Worm (Caenorhabditis elegans) whole organism, L3 larva: Measurements from ENCODE around the gene pdzd-8.
A peak's percentile ranks its signal among the peaks of the same experiment; 100 is the strongest.

Experiments
- aly-2 ChIP-seq: fragments of 150-350 bp; optimal IDR thresholded peaks from 2 replicates; lab custom pipeline; 2014; ENCODE audit warnings: missing biosample characterization, missing genetic modification characterization
- ama-1 ChIP-seq: fragments of 150-350 bp; optimal IDR thresholded peaks from 2 replicates; lab custom pipeline; 2018
- ceh-16 ChIP-seq: sonication (generic microtip); optimal IDR thresholded peaks from 2 replicates; lab custom pipeline; 2017; ENCODE audit warnings: missing biosample characterization, missing genetic modification characterization
- ceh-28 ChIP-seq: fragments of 150-350 bp; optimal IDR thresholded peaks from 2 replicates; lab custom pipeline; 2014; ENCODE audit warnings: missing biosample characterization, missing genetic modification reagents, missing genetic modification characterization
- ceh-82 ChIP-seq: fragments of 150-350 bp; optimal IDR thresholded peaks from 2 replicates; lab custom pipeline; 2014; ENCODE audit warnings: missing biosample characterization, missing genetic modification characterization
- daf-12 ChIP-seq: fragments of 150-350 bp; optimal IDR thresholded peaks from 2 replicates; lab custom pipeline; 2014; ENCODE audit warnings: missing biosample characterization, missing genetic modification reagents, missing genetic modification characterization
- egl-27 ChIP-seq: sonication (generic microtip); optimal IDR thresholded peaks from 4 replicates; lab custom pipeline; 2017; ENCODE audit warnings: missing biosample characterization, missing genetic modification reagents, missing genetic modification characterization
- elt-2 ChIP-seq: sonication (generic microtip); optimal IDR thresholded peaks from 2 replicates; lab custom pipeline; 2016; ENCODE audit warnings: missing genetic modification reagents, mild to moderate bottlenecking, missing genetic modification characterization, missing compliant biosample characterization
- eor-1 ChIP-seq, 2 experiments: fragments of 150-350 bp; optimal IDR thresholded peaks; 2 replicates each; lab custom pipeline; 2014 to 2018; ENCODE audit warnings: missing biosample characterization in 2 of 2, missing genetic modification characterization in 2 of 2
- fkh-2 ChIP-seq: fragments of 150-350 bp; optimal IDR thresholded peaks from 2 replicates; lab custom pipeline; 2014; ENCODE audit warnings: missing biosample characterization, missing genetic modification reagents, missing genetic modification characterization
- fos-1 ChIP-seq: fragments of 150-350 bp; optimal IDR thresholded peaks from 2 replicates; lab custom pipeline; 2014; ENCODE audit warnings: missing biosample characterization, missing genetic modification characterization
- jun-1 ChIP-seq: fragments of 150-350 bp; optimal IDR thresholded peaks from 2 replicates; lab custom pipeline; 2014; ENCODE audit warnings: missing biosample characterization, missing genetic modification reagents, missing genetic modification characterization
- lin-15B ChIP-seq: fragments of 150-350 bp; optimal IDR thresholded peaks from 2 replicates; lab custom pipeline; 2014; ENCODE audit warnings: missing biosample characterization, missing genetic modification characterization
- lin-39 ChIP-seq: fragments of 150-350 bp; optimal IDR thresholded peaks from 2 replicates; lab custom pipeline; 2018; ENCODE audit warnings: missing biosample characterization, missing genetic modification reagents, missing genetic modification characterization
- lsy-12 ChIP-seq: sonication (generic microtip); optimal IDR thresholded peaks from 2 replicates; lab custom pipeline; 2016; ENCODE audit warnings: mild to moderate bottlenecking, missing genetic modification characterization, missing compliant biosample characterization
- mdl-1 ChIP-seq: fragments of 150-350 bp; optimal IDR thresholded peaks from 2 replicates; lab custom pipeline; 2014; ENCODE audit warnings: missing biosample characterization, missing genetic modification characterization
- mml-1 ChIP-seq: fragments of 150-350 bp; sonication (generic microtip); optimal IDR thresholded peaks from 3 replicates; lab custom pipeline; 2014; ENCODE audit warnings: missing biosample characterization, missing genetic modification characterization
- nfya-1 ChIP-seq: sonication (generic microtip); optimal IDR thresholded peaks from 2 replicates; lab custom pipeline; 2017; ENCODE audit warnings: missing genetic modification characterization, mild to moderate bottlenecking, missing compliant biosample characterization, antibody characterized with exemption, moderate library complexity; ENCODE audit not compliant: insufficient read depth
- nhr-11 ChIP-seq: fragments of 150-350 bp; optimal IDR thresholded peaks from 2 replicates; lab custom pipeline; 2014; ENCODE audit warnings: missing biosample characterization, missing genetic modification characterization
- nhr-12 ChIP-seq: fragments of 150-350 bp; optimal IDR thresholded peaks from 2 replicates; lab custom pipeline; 2014; ENCODE audit warnings: missing biosample characterization, missing genetic modification characterization
- nhr-23 ChIP-seq: fragments of 150-350 bp; optimal IDR thresholded peaks from 2 replicates; lab custom pipeline; 2014; ENCODE audit warnings: missing biosample characterization, missing genetic modification reagents, missing genetic modification characterization
- nhr-237 ChIP-seq: fragments of 150-350 bp; optimal IDR thresholded peaks from 2 replicates; lab custom pipeline; 2014; ENCODE audit warnings: missing biosample characterization, missing genetic modification characterization
- nhr-25 ChIP-seq: sonication (generic microtip); optimal IDR thresholded peaks from 2 replicates; lab custom pipeline; 2017; ENCODE audit warnings: missing biosample characterization, missing genetic modification characterization
- nhr-28 ChIP-seq: fragments of 150-350 bp; optimal IDR thresholded peaks from 2 replicates; lab custom pipeline; 2014; ENCODE audit warnings: missing biosample characterization, missing genetic modification characterization
- nhr-43 ChIP-seq: sonication (generic microtip); optimal IDR thresholded peaks from 2 replicates; lab custom pipeline; 2016; ENCODE audit warnings: mild to moderate bottlenecking, missing genetic modification characterization, missing compliant biosample characterization; ENCODE audit not compliant: poor library complexity, severe bottlenecking
- nhr-67 ChIP-seq: fragments of 150-350 bp; optimal IDR thresholded peaks from 2 replicates; lab custom pipeline; 2014; ENCODE audit warnings: missing biosample characterization, missing genetic modification characterization
- nhr-76 ChIP-seq: fragments of 150-350 bp; sonication (generic microtip); optimal IDR thresholded peaks from 5 replicates; lab custom pipeline; 2014; ENCODE audit warnings: missing biosample characterization, missing genetic modification characterization
- nhr-77 ChIP-seq: fragments of 150-350 bp; optimal IDR thresholded peaks from 2 replicates; lab custom pipeline; 2014; ENCODE audit warnings: missing biosample characterization, missing genetic modification characterization
- pha-4 ChIP-seq: fragments of 150-350 bp; optimal IDR thresholded peaks from 2 replicates; lab custom pipeline; 2014; ENCODE audit warnings: missing biosample characterization, missing genetic modification reagents, missing genetic modification characterization
- pqm-1 ChIP-seq: fragments of 150-350 bp; optimal IDR thresholded peaks from 2 replicates; lab custom pipeline; 2017; ENCODE audit warnings: missing biosample characterization, missing genetic modification characterization, inconsistent platforms
- skn-1 ChIP-seq: fragments of 150-350 bp; optimal IDR thresholded peaks from 2 replicates; lab custom pipeline; 2014; ENCODE audit warnings: missing biosample characterization, missing genetic modification characterization
- tbx-2 ChIP-seq: sonication (generic microtip); optimal IDR thresholded peaks from 2 replicates; lab custom pipeline; 2016; ENCODE audit warnings: mild to moderate bottlenecking, missing genetic modification characterization, missing compliant biosample characterization
- unc-39 ChIP-seq: sonication (generic microtip); optimal IDR thresholded peaks from 4 replicates; lab custom pipeline; 2017; ENCODE audit warnings: missing biosample characterization, missing genetic modification characterization
- zag-1 ChIP-seq: fragments of 150-350 bp; optimal IDR thresholded peaks from 2 replicates; lab custom pipeline; 2014; ENCODE audit warnings: missing biosample characterization, missing genetic modification characterization
- ztf-11 ChIP-seq: fragments of 150-350 bp; optimal IDR thresholded peaks from 2 replicates; lab custom pipeline; 2014; ENCODE audit warnings: missing biosample characterization, missing genetic modification characterization
- ztf-4 ChIP-seq: fragments of 150-350 bp; optimal IDR thresholded peaks from 2 replicates; lab custom pipeline; 2014; ENCODE audit warnings: missing biosample characterization, missing genetic modification characterization

The pdzd-8 gene

DNA sequence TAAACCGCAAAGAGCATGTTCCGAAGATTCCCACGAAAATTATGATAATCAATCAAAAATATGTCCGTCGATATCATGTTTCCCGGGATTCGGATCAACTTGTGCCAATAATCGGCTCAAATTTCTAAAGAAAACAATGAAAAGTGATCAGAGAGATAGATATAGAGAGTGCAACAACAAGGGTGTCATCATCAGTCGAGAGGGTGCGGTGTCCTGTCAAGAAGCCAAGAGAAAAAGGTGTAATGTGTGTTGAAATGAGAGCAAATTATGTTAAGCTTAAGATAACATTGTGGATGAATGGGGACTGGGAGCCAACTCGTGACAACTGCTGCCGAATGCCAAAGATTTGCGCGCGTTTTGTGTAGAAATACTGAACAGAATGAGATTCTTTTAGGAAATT is 32.6 kb downstream of the pdzd-8 start:
- TF ChIP-seq lsy-12 (tag; lab: Kevin White, UChicago) (no peak), ztf-11 (tag; lab: Kevin White, UChicago) (no peak), lin-15B (tag; lab: Kevin White, UChicago) (no peak), pha-4 (tag; lab: Kevin White, UChicago) (no peak), ztf-4 (no peak), nfya-1 (tag; lab: Kevin White, UChicago) (no peak), skn-1 (tag; lab: Kevin White, UChicago) (no peak), nhr-67 (tag; lab: Kevin White, UChicago) (no peak), nhr-76 (no peak), pqm-1 (tag; lab: Kevin White, UChicago) (no peak), nhr-12 (tag; lab: Kevin White, UChicago) (no peak), ama-1 (no peak), nhr-28 (tag; lab: Kevin White, UChicago) (no peak)

DNA sequence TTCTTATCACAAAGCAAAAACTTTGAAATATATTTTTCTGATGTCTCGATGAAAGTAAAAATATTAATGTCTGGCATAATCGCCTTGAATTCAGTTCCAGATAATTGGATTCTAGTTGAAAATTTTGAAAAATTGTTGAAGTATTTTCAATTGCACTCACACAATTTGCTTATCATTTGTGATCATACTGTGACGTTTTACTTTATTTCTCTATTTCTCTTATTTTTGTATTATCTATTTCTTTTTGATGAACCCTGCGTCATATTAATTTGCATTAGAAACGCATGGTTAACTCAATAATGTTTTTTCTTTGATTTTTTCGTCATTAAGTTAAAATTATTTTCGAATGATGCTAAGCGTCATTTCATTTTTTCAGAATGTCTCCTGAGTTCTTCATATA is 34.9 kb downstream of the pdzd-8 start, which contains the start of gene C53D6.11:
Gene C53D6.11 (plus strand): TSS at position 328 of the 400 bp plus-strand sequence.
- TF ChIP-seq elt-2 (tag; lab: Kevin White, UChicago) (peak; percentile 67), nhr-77 (tag; lab: Kevin White, UChicago) (no peak), daf-12 (tag; lab: Kevin White, UChicago) (no peak), pha-4 (tag; lab: Kevin White, UChicago) (peak; percentile 30), mdl-1 (tag; lab: Kevin White, UChicago) (no peak), nhr-67 (tag; lab: Kevin White, UChicago) (no peak), pqm-1 (tag; lab: Kevin White, UChicago) (peak; percentile 13), jun-1 (no peak), nhr-43 (no peak), nhr-11 (no peak), lin-39 (tag; lab: Kevin White, UChicago) (no peak), fkh-2 (tag; lab: Kevin White, UChicago) (no peak), ztf-4 (no peak), lin-15B (tag; lab: Kevin White, UChicago) (no peak), mml-1 (tag; lab: Kevin White, UChicago) (no peak), ztf-11 (tag; lab: Kevin White, UChicago) (no peak), egl-27 (no peak), nhr-12 (tag; lab: Kevin White, UChicago) (no peak), nhr-25 (tag; lab: Kevin White, UChicago) (no peak), nhr-237 (tag; lab: Kevin White, UChicago) (no peak), nhr-28 (tag; lab: Kevin White, UChicago) (no peak), ceh-16 (tag; lab: Kevin White, UChicago) (no peak)

DNA sequence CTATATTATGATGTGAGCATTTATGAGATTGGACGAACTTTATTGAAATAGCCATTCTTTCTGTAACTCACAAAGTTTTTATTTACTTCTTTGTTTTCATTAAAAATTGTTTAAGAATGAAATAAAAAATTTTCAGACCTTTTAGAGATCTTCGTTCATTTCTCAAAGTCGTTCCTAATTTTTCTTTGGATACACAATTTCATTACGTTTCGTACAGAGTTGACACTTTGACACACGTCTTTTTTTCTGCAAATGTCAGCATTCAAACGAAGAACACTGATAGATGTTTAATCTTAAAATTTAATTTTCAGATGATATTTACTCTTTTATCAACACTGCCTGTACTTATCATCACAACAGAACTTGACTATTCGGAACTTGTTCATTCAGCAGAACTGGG is 41.2 kb downstream of the pdzd-8 start, which contains the start of gene acc-2:
Gene acc-2 (plus strand): TSS at position 301 of the 400 bp plus-strand sequence.
- TF ChIP-seq unc-39 (tag; lab: Kevin White, UChicago) = no peak
- TF ChIP-seq nhr-67 (tag; lab: Kevin White, UChicago) = no peak
- TF ChIP-seq nhr-12 (tag; lab: Kevin White, UChicago) = no peak
- no peak for TF ChIP-seq nhr-25 (tag; lab: Kevin White, UChicago)
- TF ChIP-seq nhr-76 = no peak
- no peak for TF ChIP-seq aly-2 (tag; lab: Kevin White, UChicago)
- no peak for TF ChIP-seq mml-1 (tag; lab: Kevin White, UChicago)
- no peak for TF ChIP-seq tbx-2 (tag; lab: Kevin White, UChicago)
- TF ChIP-seq egl-27 = no peak
- no peak for TF ChIP-seq ceh-28
- TF ChIP-seq eor-1 (tag; optimal IDR thresholded peaks at IDR 0.05; lab: Kevin White, UChicago) = no peak
- TF ChIP-seq daf-12 (tag; lab: Kevin White, UChicago) = no peak
- TF ChIP-seq pqm-1 (tag; lab: Kevin White, UChicago) = no peak
- no peak for TF ChIP-seq nfya-1 (tag; lab: Kevin White, UChicago)
- no peak for TF ChIP-seq nhr-28 (tag; lab: Kevin White, UChicago)
- TF ChIP-seq fkh-2 (tag; lab: Kevin White, UChicago) = no peak
- no peak for TF ChIP-seq zag-1
- no peak for TF ChIP-seq ama-1
- TF ChIP-seq nhr-23 = no peak
- TF ChIP-seq, all 47 proteins: peak for 0

DNA sequence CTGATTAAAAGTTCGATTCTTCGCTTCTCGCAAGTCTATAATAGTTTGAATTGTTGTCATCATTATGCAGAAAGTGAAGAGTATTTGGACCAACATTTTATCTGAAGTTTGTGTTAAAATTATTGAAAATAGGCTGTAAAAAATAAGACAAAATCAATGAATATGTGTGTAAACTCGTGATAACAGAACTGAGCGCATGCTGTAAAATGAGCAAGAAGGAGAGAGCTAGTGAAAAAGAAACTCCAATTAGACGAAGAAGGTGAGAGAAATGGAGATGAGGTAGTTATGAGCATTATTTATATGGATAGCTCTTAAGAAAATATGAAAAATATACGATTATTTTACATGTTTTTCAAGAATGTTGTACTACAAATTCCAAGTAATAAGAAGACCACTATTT is 45.5 kb downstream of the pdzd-8 start, which contains the start of gene C53D6.4:
Gene C53D6.4 (minus strand): TSS at position 101 of the 400 bp plus-strand sequence.
- TF ChIP-seq ama-1 = no peak
- no peak for TF ChIP-seq ceh-82 (tag; lab: Kevin White, UChicago)
- TF ChIP-seq nhr-43 = no peak
- no peak for TF ChIP-seq skn-1 (tag; lab: Kevin White, UChicago)
- no peak for TF ChIP-seq ztf-4
- no peak for TF ChIP-seq unc-39 (tag; lab: Kevin White, UChicago)
- TF ChIP-seq egl-27 = no peak
- no peak for TF ChIP-seq nhr-77 (tag; lab: Kevin White, UChicago)
- no peak for TF ChIP-seq pha-4 (tag; lab: Kevin White, UChicago)
- no peak for TF ChIP-seq aly-2 (tag; lab: Kevin White, UChicago)
- no peak for TF ChIP-seq fkh-2 (tag; lab: Kevin White, UChicago)
- no peak for TF ChIP-seq fos-1 (tag; lab: Kevin White, UChicago)
- no peak for TF ChIP-seq nhr-12 (tag; lab: Kevin White, UChicago)
- no peak for TF ChIP-seq zag-1
- no peak for TF ChIP-seq nhr-11
- no peak for TF ChIP-seq lsy-12 (tag; lab: Kevin White, UChicago)
